Worm (Caenorhabditis elegans) whole organism, early embryonic: ENCODE data around the gene B0272.4.

ENCODE experiments used
- ama-1 ChIP-seq: fragments of 150-350 bp; optimal IDR thresholded peaks from 2 replicates; lab custom pipeline; 2014
- hmg-4 ChIP-seq: fragments of 200-800 bp; sonication (Bioruptor generic); optimal IDR thresholded peaks from 2 replicates; lab custom pipeline; 2018; ENCODE audit warnings: mild to moderate bottlenecking, missing genetic modification characterization, missing compliant biosample characterization
- hnd-1 ChIP-seq: sonication (generic microtip); optimal IDR thresholded peaks from 2 replicates; lab custom pipeline; 2016; ENCODE audit warnings: missing genetic modification characterization, missing compliant biosample characterization

- no peak for TF ChIP-seq ama-1
- TF ChIP-seq hnd-1 (tag; lab: Kevin White, UChicago), result no peak
- no peak for TF ChIP-seq hmg-4
Observed at ce11 chrX:9417948-9418347, 10.3 kb upstream of the B0272.4 start.
